Worm (Caenorhabditis elegans): ENCODE measurements around the gene ulp-1.
A peak's percentile ranks its signal among the peaks of the same experiment; 100 is the strongest.

Gene ulp-1

DNA sequence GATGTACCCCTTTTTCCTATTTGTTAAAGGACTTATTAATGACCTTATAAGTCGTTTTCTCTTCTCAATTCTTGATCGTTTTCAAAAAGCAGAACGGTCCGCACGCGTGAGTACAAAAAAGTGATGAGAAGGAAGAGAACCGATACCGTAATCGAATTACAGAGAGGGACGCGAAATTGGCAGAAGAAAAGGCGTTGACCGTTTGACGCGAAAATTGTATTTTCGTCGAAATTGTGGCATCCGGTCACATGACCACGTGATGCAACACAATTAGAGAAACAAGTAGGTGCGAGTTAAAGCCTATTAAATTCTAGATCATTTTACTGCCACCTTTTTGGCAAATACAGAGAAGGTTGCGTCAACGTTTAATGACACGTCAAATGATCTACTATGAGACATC is 25.4 kb downstream of the ulp-1 start (continued):
- TF ChIP-seq ceh-82 (tag; optimal IDR thresholded peaks at IDR 0.05) = no peak
- TF ChIP-seq sptf-1 (tag; optimal IDR thresholded peaks at IDR 0.05) = no peak
- no peak for TF ChIP-seq egl-27 (tag; optimal IDR thresholded peaks at IDR 0.05)
- TF ChIP-seq efl-1 (optimal IDR thresholded peaks at IDR 0.05) = no peak
- TF ChIP-seq efl-1 (GFP tag; optimal IDR thresholded peaks at IDR 0.05 in 1 of 2) = peak in 1 of 2 experiments; percentile 36
- no peak for TF ChIP-seq pqm-1 (tag; optimal IDR thresholded peaks at IDR 0.05)
- no peak for TF ChIP-seq fkh-10 (GFP tag; optimal IDR thresholded peaks at IDR 0.05)
- TF ChIP-seq dpl-1 (GFP tag; optimal IDR thresholded peaks at IDR 0.05) = no peak
- TF ChIP-seq ztf-4 (tag; optimal IDR thresholded peaks at IDR 0.05) = no peak
- peak; percentile 25 for TF ChIP-seq lin-14 (GFP tag; optimal IDR thresholded peaks at IDR 0.05)
- TF ChIP-seq mef-2 (tag; optimal IDR thresholded peaks at IDR 0.05) = no peak
- no peak for TF ChIP-seq lir-3 (tag; optimal IDR thresholded peaks at IDR 0.05; ENCODE audit: poor library complexity)
- no peak for TF ChIP-seq nhr-28 (tag; optimal IDR thresholded peaks at IDR 0.05)
- TF ChIP-seq mab-9 (GFP tag; IDR thresholded peaks at IDR 0.05) = no peak
- no peak for TF ChIP-seq ceh-88 (GFP tag; IDR thresholded peaks at IDR 0.05)

DNA sequence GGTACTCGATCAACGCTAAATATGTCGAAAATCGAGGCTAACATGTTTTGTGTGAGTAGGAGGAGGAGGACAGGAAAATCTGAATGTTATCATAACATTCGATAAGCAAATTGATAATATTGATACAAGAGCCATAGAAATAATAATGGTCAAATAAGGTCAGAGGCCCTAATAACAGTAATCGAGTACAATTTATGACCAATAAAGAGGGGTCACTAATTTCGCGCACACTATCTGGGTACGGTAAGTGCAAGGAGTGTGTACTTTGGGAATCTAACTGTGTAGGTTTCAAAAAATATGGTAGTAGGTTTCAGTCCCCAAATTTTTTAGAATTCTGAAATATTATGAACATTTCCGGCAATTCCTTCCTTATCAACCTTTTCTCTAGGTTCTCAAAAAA is 26.1 kb downstream of the ulp-1 start:
- no peak for TF ChIP-seq ets-5 (GFP tag; IDR thresholded peaks at IDR 0.05)
- TF ChIP-seq fkh-4 (tag; optimal IDR thresholded peaks at IDR 0.05; ENCODE audit: borderline replicate concordance) = no peak
- no peak for TF ChIP-seq nhr-19 (GFP tag; conservative IDR thresholded peaks at IDR 0.05)
- no peak for TF ChIP-seq tbx-2 (tag; optimal IDR thresholded peaks at IDR 0.05)
- no peak for TF ChIP-seq sox-4 (tag; optimal IDR thresholded peaks at IDR 0.05)
- TF ChIP-seq nhr-84 (tag; optimal IDR thresholded peaks at IDR 0.05) = no peak
- TF ChIP-seq ceh-82 (tag; optimal IDR thresholded peaks at IDR 0.05) = no peak
- no peak for TF ChIP-seq C16A3.4 (tag; optimal IDR thresholded peaks at IDR 0.05)
- no peak for TF ChIP-seq elt-2 (tag; optimal IDR thresholded peaks at IDR 0.05)
- TF ChIP-seq jun-1 (tag; optimal IDR thresholded peaks at IDR 0.05) = no peak
- TF ChIP-seq zag-1 (tag; optimal IDR thresholded peaks at IDR 0.05) = no peak
- TF ChIP-seq dsc-1 (tag; optimal IDR thresholded peaks at IDR 0.05) = no peak

DNA sequence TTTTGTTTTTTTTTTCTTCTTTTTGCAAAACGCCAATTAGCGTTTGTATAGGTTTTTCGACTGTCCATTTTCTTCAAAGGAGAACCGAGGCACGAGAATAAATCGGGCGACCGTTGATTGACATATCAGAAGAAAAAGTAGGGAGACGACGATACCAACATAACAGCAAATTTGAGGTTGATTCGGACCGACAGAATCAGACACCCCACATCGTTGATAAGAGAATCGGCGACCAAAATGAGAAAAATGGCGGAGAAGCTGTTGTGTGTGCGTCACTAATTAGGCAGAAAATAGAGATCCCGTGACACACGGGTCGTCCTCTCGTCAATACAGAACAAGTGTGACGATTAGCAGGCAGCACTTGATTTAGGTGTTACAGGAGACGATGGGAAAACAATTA is 27.7 kb downstream of the ulp-1 start:
- TF ChIP-seq xbp-1 (tag; optimal IDR thresholded peaks at IDR 0.05) (no peak), tbx-2 (tag; optimal IDR thresholded peaks at IDR 0.05) (peak; percentile 97), snpc-4 (tag; optimal IDR thresholded peaks at IDR 0.05) (no peak), lin-35 (GFP tag; optimal IDR thresholded peaks at IDR 0.05) (peak in 1 of 2 experiments; percentile 30), sox-4 (tag; optimal IDR thresholded peaks at IDR 0.05) (no peak), nhr-77 (tag; optimal IDR thresholded peaks at IDR 0.05) (no peak), ceh-63 (GFP tag; optimal IDR thresholded peaks at IDR 0.05) (no peak), nhr-11 (tag; optimal IDR thresholded peaks at IDR 0.05) (no peak), rnt-1 (tag; optimal IDR thresholded peaks at IDR 0.05) (no peak), skn-1 (tag; optimal IDR thresholded peaks at IDR 0.05) (no peak), dsc-1 (tag; optimal IDR thresholded peaks at IDR 0.05) (no peak), unc-62 (GFP tag; optimal IDR thresholded peaks at IDR 0.05) (no peak), pag-3 (tag; optimal IDR thresholded peaks at IDR 0.05; ENCODE audit: borderline replicate concordance, insufficient read depth) (no peak), mab-9 (GFP tag; IDR thresholded peaks at IDR 0.05) (no peak), blmp-1 (tag; optimal IDR thresholded peaks at IDR 0.05) (peak; percentile 17), Y116A8C.19 (tag; optimal IDR thresholded peaks at IDR 0.05; ENCODE audit: borderline replicate concordance) (no peak), fkh-10 (GFP tag; optimal IDR thresholded peaks at IDR 0.05) (no peak), aha-1 (tag; optimal IDR thresholded peaks at IDR 0.05) (no peak), mdl-1 (tag; optimal IDR thresholded peaks at IDR 0.05) (peak in 1 of 2 experiments; percentile 26), jun-1 (tag; optimal IDR thresholded peaks at IDR 0.05) (no peak), grh-1 (GFP tag; IDR thresholded peaks at IDR 0.05) (no peak), swsn-7 (tag; optimal IDR thresholded peaks at IDR 0.05) (no peak), mep-1 (tag; optimal IDR thresholded peaks at IDR 0.05) (no peak), C04F5.9 (tag; optimal IDR thresholded peaks at IDR 0.05) (no peak), nhr-20 (tag; optimal IDR thresholded peaks at IDR 0.05) (peak; percentile 53), nhr-71 (tag; optimal IDR thresholded peaks at IDR 0.05) (peak; percentile 47), ama-1 (optimal IDR thresholded peaks at IDR 0.05) (no peak), nhr-19 (GFP tag; conservative IDR thresholded peaks at IDR 0.05) (no peak), lin-13 (GFP tag; optimal IDR thresholded peaks at IDR 0.05) (no peak), ztf-11 (tag; optimal IDR thresholded peaks at IDR 0.05) (no peak), lin-39 (tag; optimal IDR thresholded peaks at IDR 0.05) (no peak), fkh-4 (tag; optimal IDR thresholded peaks at IDR 0.05; ENCODE audit: borderline replicate concordance) (no peak), lin-14 (GFP tag; optimal IDR thresholded peaks at IDR 0.05) (peak; percentile 37)

Measured in whole organism, L1 larva.